Worm (Caenorhabditis elegans): ENCODE data around the gene C14B9.10.

C14B9.10 gene

ce11 chrIII:8121923-8122322 is 8.7 kb upstream of the C14B9.10 start:
- no peak for TF ChIP-seq unc-62 (GFP tag; optimal IDR thresholded peaks at IDR 0.05)

- no peak for TF ChIP-seq unc-62 (GFP tag; optimal IDR thresholded peaks at IDR 0.05)
These were observed 6.3 kb upstream of the C14B9.10 start for ce11 chrIII:8124323-8124722.

DNA sequence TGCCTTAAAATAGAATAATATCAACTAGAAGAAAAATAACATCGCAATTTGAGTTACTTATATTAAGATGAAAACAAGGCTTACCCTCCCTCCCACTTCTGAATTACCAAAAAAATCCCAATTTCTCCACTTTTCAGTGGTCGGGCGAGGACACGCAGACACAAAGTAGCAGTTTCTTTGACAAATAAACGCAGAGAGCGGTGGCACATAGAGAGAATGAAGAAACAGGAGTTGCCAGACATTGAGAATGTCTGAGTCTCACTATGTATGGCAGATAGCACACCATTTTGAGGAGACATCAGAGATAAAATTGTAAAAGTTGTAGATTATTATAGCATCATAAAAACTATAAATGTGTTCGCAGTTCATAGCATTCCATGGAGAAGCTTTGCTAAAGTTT is 5.4 kb upstream of the C14B9.10 start:
- no peak for TF ChIP-seq unc-62 (GFP tag; optimal IDR thresholded peaks at IDR 0.05)

DNA sequence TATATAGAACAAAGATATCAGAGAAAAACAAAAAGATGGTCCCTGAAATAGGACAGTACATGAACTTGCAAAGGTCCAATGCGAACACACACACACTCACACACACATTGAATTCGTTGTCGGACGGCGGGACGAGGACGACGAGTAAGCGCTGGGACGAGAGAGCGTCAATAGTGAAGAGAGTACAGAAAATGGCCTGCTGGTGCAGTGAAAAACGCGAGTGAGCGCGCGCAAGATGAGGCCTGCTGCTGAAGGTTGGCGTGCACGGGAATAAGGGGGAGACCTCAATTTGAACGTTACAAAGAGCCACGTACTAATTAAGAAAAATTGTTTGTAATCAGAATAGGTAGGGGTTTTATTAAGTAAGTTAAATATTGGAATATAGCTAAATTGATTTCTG is 3.7 kb upstream of the C14B9.10 start:
- no peak for TF ChIP-seq unc-62 (GFP tag; optimal IDR thresholded peaks at IDR 0.05)

ce11 chrIII:8129195-8129594 is 1.5 kb upstream of the C14B9.10 start:
- TF ChIP-seq unc-62 (GFP tag; optimal IDR thresholded peaks at IDR 0.05), result no peak

DNA sequence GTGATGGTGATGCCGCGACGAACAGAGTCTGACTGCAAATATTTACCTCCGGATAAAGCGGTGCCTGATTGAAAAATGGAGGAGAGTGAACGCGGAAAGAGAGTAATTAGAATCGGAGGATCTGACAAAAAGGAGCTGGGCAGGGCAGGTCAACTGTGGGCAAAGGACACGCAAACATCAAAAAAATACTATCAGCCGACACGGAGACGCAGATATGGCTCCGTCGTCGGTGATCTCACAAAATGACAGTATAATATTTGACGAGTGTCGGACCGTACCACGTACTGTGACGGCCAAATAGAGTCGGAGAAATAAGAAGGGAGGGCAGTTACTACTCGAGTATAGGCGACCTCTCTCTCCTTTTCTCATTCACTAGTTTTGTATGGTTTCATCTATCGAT is 1.8 kb downstream of the C14B9.10 start:
- no peak for TF ChIP-seq unc-62 (GFP tag; optimal IDR thresholded peaks at IDR 0.05)

- no peak for TF ChIP-seq unc-62 (GFP tag; optimal IDR thresholded peaks at IDR 0.05)
These were observed 2.7 kb downstream of the C14B9.10 start, which contains the start of gene C14B9.2 for ce11 chrIII:8133346-8133745. C14B9.2 (plus strand) TSS chrIII:8133665.

- no peak for TF ChIP-seq unc-62 (GFP tag; optimal IDR thresholded peaks at IDR 0.05)
These were observed 6.0 kb downstream of the C14B9.10 start for ce11 chrIII:8136517-8137099.

DNA sequence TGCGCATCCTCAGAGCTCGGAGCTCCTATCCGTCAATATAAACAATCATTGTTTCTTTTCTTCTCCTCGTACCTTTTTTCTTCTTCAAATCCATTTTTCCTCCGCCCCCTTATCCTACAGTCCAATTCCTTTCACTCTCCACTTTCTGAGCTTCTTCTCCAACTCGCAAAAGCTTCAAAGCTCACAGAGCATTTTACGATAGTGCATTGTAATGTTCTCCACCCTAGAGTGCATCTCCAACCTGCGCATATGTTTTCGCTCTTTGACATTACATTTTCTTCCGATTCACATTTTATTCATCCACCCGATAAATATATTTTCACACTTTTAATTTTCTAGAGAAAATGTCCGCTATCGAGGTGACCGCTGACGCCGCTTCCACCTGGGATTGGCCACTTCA is 7.1 kb downstream of the C14B9.10 start, which contains the start of gene hsp-12.2:
hsp-12.2 (plus strand) TSS at position 301 of the 400 bp plus-strand sequence.
- TF ChIP-seq unc-62 (GFP tag; optimal IDR thresholded peaks at IDR 0.05), result no peak

- TF ChIP-seq unc-62 (GFP tag; optimal IDR thresholded peaks at IDR 0.05), result no peak
These were observed 11.6 kb downstream of the C14B9.10 start for ce11 chrIII:8142217-8142616.

- TF ChIP-seq unc-62 (GFP tag; optimal IDR thresholded peaks at IDR 0.05), result no peak
These were observed 14.0 kb downstream of the C14B9.10 start, which contains the start of the genes C14B9.8 and mrpl-18 for ce11 chrIII:8144574-8145065. C14B9.8 (minus strand) TSS chrIII:8144629. mrpl-18 (plus strand) TSS chrIII:8145015.

- no peak for TF ChIP-seq unc-62 (GFP tag; optimal IDR thresholded peaks at IDR 0.05)
These were observed 15.3 kb downstream of the C14B9.10 start for ce11 chrIII:8145971-8146370.

DNA sequence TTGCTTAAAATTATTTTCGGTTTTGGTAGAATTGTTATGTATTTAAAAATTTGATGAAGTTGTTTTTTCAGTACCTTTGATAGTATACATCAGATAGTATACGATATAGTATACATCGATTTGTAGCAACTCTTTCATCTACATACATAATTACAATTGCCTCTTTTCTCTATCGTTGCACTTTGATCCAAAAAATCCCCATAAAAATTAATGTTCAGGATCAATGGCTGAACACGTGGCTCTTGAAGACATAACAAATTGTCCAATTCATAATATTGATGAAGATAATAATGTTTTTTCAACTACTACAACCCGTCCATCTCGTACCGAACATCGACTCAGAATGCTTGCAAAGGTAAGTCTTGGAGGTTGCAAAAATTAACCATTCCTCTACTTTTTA is 18.1 kb downstream of the C14B9.10 start, which contains the start of gene D2007.2:
D2007.2 (plus strand) TSS at position 213 of the 400 bp plus-strand sequence.
- TF ChIP-seq unc-62 (GFP tag; optimal IDR thresholded peaks at IDR 0.05), result no peak

- TF ChIP-seq unc-62 (GFP tag; optimal IDR thresholded peaks at IDR 0.05), result no peak
These were observed 23.8 kb downstream of the C14B9.10 start for ce11 chrIII:8154423-8154822.

DNA sequence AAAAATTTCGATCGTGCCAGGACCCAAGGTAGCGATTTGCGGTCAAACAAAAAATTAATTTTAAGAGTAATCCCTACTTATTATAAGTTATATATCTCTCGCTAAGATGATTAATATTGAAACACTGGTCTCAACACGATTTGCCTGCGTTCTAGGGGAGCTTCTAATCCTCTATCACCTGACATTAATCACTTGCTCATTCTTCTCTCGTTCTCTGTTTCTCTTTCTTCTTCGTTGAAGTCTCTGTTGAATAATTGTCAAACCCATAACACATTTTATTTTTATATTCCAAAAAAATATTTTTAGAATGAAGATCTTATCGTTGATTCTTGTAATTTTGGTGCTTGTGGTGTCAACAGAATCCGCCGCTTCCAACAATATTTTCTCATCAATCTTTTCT is 24.5 kb downstream of the C14B9.10 start, which contains the start of gene D2007.1:
D2007.1 (plus strand) TSS at position 301 of the 400 bp plus-strand sequence.
- no peak for TF ChIP-seq unc-62 (GFP tag; optimal IDR thresholded peaks at IDR 0.05)

ce11 chrIII:8158140-8158786 is 27.6 kb downstream of the C14B9.10 start, which contains the start of gene atg-13:
atg-13 (minus strand) TSS chrIII:8158190.
- no peak for TF ChIP-seq unc-62 (GFP tag; optimal IDR thresholded peaks at IDR 0.05)

DNA sequence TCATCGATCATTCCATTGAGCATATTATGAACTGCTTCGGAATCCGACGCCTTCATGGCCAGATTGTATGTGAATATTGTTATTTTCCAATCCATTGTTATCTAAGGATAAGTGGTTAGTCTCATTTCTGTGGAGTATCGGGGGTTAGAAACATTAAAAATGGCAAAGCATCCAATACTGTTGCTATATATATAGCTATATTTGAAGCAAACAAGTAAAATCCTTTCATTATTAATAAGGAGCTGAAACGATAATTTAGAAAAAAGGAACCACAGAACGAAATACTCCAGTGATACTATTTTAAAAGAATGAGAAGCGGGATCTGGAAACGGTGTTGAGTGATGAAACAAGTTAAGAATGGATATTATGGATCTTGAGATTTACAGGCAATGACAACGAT is 30.6 kb downstream of the C14B9.10 start, which contains the start of gene inpp-5K:
inpp-5K (minus strand) TSS at position 101 of the 400 bp plus-strand sequence.
- no peak for TF ChIP-seq unc-62 (GFP tag; optimal IDR thresholded peaks at IDR 0.05)
